Worm (Caenorhabditis elegans): ENCODE data around the gene pqn-84.

The pqn-84 gene

ce11 chrIII:11689303-11689702 is 10.8 kb upstream of the pqn-84 start:
- TF ChIP-seq dpl-1 (GFP tag; optimal IDR thresholded peaks at IDR 0.05) (peak; percentile 42), mdt-29 (GFP tag; IDR thresholded peaks at IDR 0.05) (no peak), F49E8.2 (tag; optimal IDR thresholded peaks at IDR 0.05; ENCODE audit: borderline replicate concordance) (no peak), hlh-30 (tag; optimal IDR thresholded peaks at IDR 0.05; ENCODE audit: insufficient read depth) (peak; percentile 29), nhr-41 (GFP tag; IDR thresholded peaks at IDR 0.05) (no peak), nhr-28 (tag; optimal IDR thresholded peaks at IDR 0.05) (peak; percentile 99), tra-1 (GFP tag; IDR thresholded peaks at IDR 0.05) (peak; percentile 84), unc-130 (GFP tag; optimal IDR thresholded peaks at IDR 0.05) (no peak), zag-1 (tag; optimal IDR thresholded peaks at IDR 0.05) (no peak), rbr-2 (tag; optimal IDR thresholded peaks at IDR 0.05) (no peak), Y5F2A.4 (GFP tag; optimal IDR thresholded peaks at IDR 0.05) (no peak), mxl-3 (GFP tag; optimal IDR thresholded peaks at IDR 0.05) (peak; percentile 69), dve-1 (tag; optimal IDR thresholded peaks at IDR 0.05; ENCODE audit: insufficient read depth) (peak; percentile 96), mes-2 (tag; optimal IDR thresholded peaks at IDR 0.05; ENCODE audit: poor library complexity, severe bottlenecking) (peak; percentile 68), unc-62 (GFP tag; optimal IDR thresholded peaks at IDR 0.05 in 1 of 2) (no peak), unc-62 (tag; optimal IDR thresholded peaks at IDR 0.05) (no peak), ctbp-1 (GFP tag; IDR thresholded peaks at IDR 0.05) (no peak), nhr-11 (tag; optimal IDR thresholded peaks at IDR 0.05) (peak; percentile 34), lsy-2 (tag; optimal IDR thresholded peaks at IDR 0.05) (peak in 1 of 2 experiments; percentile 29), nhr-10 (tag; optimal IDR thresholded peaks at IDR 0.05) (peak; percentile 81), nhr-6 (tag; optimal IDR thresholded peaks at IDR 0.05) (peak; percentile 45), hmg-1.1 (GFP tag; IDR thresholded peaks at IDR 0.05) (peak; percentile 48; the same call in 1 of the 2 replicates), skn-1 (tag; optimal IDR thresholded peaks at IDR 0.05) (no peak), lin-38 (GFP tag; IDR thresholded peaks at IDR 0.05) (no peak), egl-27 (tag; optimal IDR thresholded peaks at IDR 0.05) (no peak), ceh-32 (tag; optimal IDR thresholded peaks at IDR 0.05; ENCODE audit: poor library complexity) (no peak), dmd-6 (GFP tag; IDR thresholded peaks at IDR 0.05) (peak; percentile 88), lim-7 (GFP tag; IDR thresholded peaks at IDR 0.05) (no peak), madf-9 (GFP tag; conservative IDR thresholded peaks at IDR 0.05) (no peak), pqm-1 (tag; optimal IDR thresholded peaks at IDR 0.05) (peak; percentile 86), attf-4 (tag; optimal IDR thresholded peaks at IDR 0.05) (no peak), aha-1 (tag) (no peak), mep-1 (tag; optimal IDR thresholded peaks at IDR 0.05) (peak; percentile 82), daf-12 (tag; optimal IDR thresholded peaks at IDR 0.05) (no peak), ztf-7 (tag; optimal IDR thresholded peaks at IDR 0.05) (peak; percentile 56), daf-16 (GFP tag; optimal IDR thresholded peaks at IDR 0.05) (no peak), daf-16 (tag; optimal IDR thresholded peaks at IDR 0.05) (peak; percentile 93), nhr-102 (tag; optimal IDR thresholded peaks at IDR 0.05) (peak; percentile 39), zfp-3 (GFP tag; conservative IDR thresholded peaks at IDR 0.05) (no peak), zip-2 (tag; optimal IDR thresholded peaks at IDR 0.05) (no peak), duxl-1 (tag; optimal IDR thresholded peaks at IDR 0.05; ENCODE audit: poor library complexity) (no peak), nhr-48 (tag; optimal IDR thresholded peaks at IDR 0.05) (peak; percentile 55), ceh-82 (tag; optimal IDR thresholded peaks at IDR 0.05) (no peak), mdl-1 (tag; optimal IDR thresholded peaks at IDR 0.05) (peak in 1 of 2 experiments; percentile 58), hif-1 (tag; optimal IDR thresholded peaks at IDR 0.05) (peak in 1 of 2 experiments; percentile 59), cey-2 (tag; optimal IDR thresholded peaks at IDR 0.05; ENCODE audit: borderline replicate concordance, insufficient read depth) (no peak), spr-1 (tag; optimal IDR thresholded peaks at IDR 0.05) (no peak), hlh-11 (tag; optimal IDR thresholded peaks at IDR 0.05) (peak; percentile 94), nhr-77 (tag; optimal IDR thresholded peaks at IDR 0.05) (peak; percentile 79), T26A8.4 (GFP tag; IDR thresholded peaks at IDR 0.05) (0 out of 2 replicates have a peak, but pooled peaks have one; percentile 35), pha-4 (GFP tag; IDR thresholded peaks at IDR 0.05) (no peak), pha-4 (tag; optimal IDR thresholded peaks at IDR 0.05) (peak; percentile 22)
